Worm (Caenorhabditis elegans): Measurements from ENCODE around the gene abu-10.

abu-10 gene

DNA sequence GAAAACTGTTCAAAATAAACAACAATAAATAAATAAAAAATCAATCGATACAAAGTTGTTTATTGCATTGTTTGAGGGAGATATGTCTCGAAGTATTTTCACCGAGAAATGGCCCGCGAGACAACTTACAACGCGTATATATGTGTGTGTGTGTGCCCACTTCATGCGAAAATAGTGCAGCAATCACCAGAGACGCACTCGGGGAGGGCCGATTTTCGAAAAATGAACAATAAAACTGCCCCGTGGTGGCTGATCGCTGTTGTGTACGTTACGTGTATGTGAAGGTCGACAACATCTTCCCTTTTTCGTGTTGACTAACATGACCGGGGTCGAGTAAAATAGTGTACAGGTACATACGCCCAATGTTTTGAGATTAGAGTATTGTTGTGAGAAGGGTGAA is 9.5 kb upstream of the abu-10 start (continued):
- no peak for TF ChIP-seq ets-5 (GFP tag; IDR thresholded peaks at IDR 0.05)
- peak in 2 of 3 experiments; percentile 1 to 20 for TF ChIP-seq ceh-82 (tag; optimal IDR thresholded peaks at IDR 0.05)
- peak; percentile 96 for TF ChIP-seq nhr-85 (tag)
- peak; percentile 78 for TF ChIP-seq ama-1 (optimal IDR thresholded peaks at IDR 0.05)
- peak; percentile 28 for TF ChIP-seq zip-4 (GFP tag; optimal IDR thresholded peaks at IDR 0.05)
- no peak for TF ChIP-seq nhr-28 (tag; optimal IDR thresholded peaks at IDR 0.05)
- TF ChIP-seq F16B12.6 (tag; optimal IDR thresholded peaks at IDR 0.05) = no peak
- TF ChIP-seq tlp-1 (tag; optimal IDR thresholded peaks at IDR 0.05) = no peak
- no peak for TF ChIP-seq lin-13 (GFP tag; optimal IDR thresholded peaks at IDR 0.05)
- TF ChIP-seq irx-1 (tag; optimal IDR thresholded peaks at IDR 0.05) = peak; percentile 65
- peak; percentile 46 to 47 for TF ChIP-seq lsy-2 (tag; optimal IDR thresholded peaks at IDR 0.05)
- TF ChIP-seq nhr-237 (tag; optimal IDR thresholded peaks at IDR 0.05) = no peak
- TF ChIP-seq egl-27 (tag; optimal IDR thresholded peaks at IDR 0.05) = no peak
- peak in 2 of 3 experiments; percentile 2 to 18 for TF ChIP-seq dpl-1 (GFP tag; optimal IDR thresholded peaks at IDR 0.05)
- TF ChIP-seq skn-1 (tag; optimal IDR thresholded peaks at IDR 0.05) = no peak
- TF ChIP-seq snu-23 (GFP tag; optimal IDR thresholded peaks at IDR 0.05) = peak; percentile 88
- no peak for TF ChIP-seq nhr-11 (tag; optimal IDR thresholded peaks at IDR 0.05)
- TF ChIP-seq unc-86 (tag; optimal IDR thresholded peaks at IDR 0.05) = no peak
- no peak for TF ChIP-seq isw-1 (GFP tag; IDR thresholded peaks at IDR 0.05)
- TF ChIP-seq alr-1 (tag; optimal IDR thresholded peaks at IDR 0.05; ENCODE audit: borderline replicate concordance) = no peak
- no peak for TF ChIP-seq ceh-90 (tag; optimal IDR thresholded peaks at IDR 0.05)
- TF ChIP-seq nhr-90 (tag; optimal IDR thresholded peaks at IDR 0.05; ENCODE audit: poor library complexity) = peak; percentile 90
- TF ChIP-seq ztf-11 (tag; optimal IDR thresholded peaks at IDR 0.05) = no peak
- TF ChIP-seq lin-15B (tag; optimal IDR thresholded peaks at IDR 0.05) = no peak
- no peak for TF ChIP-seq hpl-2 (GFP tag; optimal IDR thresholded peaks at IDR 0.05)
- TF ChIP-seq vab-15 (tag; optimal IDR thresholded peaks at IDR 0.05) = peak; percentile 41
- TF ChIP-seq sox-4 (tag; optimal IDR thresholded peaks at IDR 0.05) = no peak
- TF ChIP-seq lir-3 (tag; optimal IDR thresholded peaks at IDR 0.05; ENCODE audit: poor library complexity) = peak; percentile 56
- no peak for TF ChIP-seq C34B4.2 (tag; optimal IDR thresholded peaks at IDR 0.05)
- TF ChIP-seq C04F5.9 (tag; optimal IDR thresholded peaks at IDR 0.05) = no peak
- no peak for TF ChIP-seq mef-2 (tag; optimal IDR thresholded peaks at IDR 0.05)
- peak; percentile 73 for TF ChIP-seq grh-1 (GFP tag; IDR thresholded peaks at IDR 0.05)
- TF ChIP-seq unc-130 (tag; optimal IDR thresholded peaks at IDR 0.05) = peak; percentile 29
- TF ChIP-seq ceh-88 (GFP tag; IDR thresholded peaks at IDR 0.05) = peak; percentile 44; the same call in 1 of the 2 replicates
- peak; percentile 39 for TF ChIP-seq rnt-1 (tag; optimal IDR thresholded peaks at IDR 0.05)
- no peak for TF ChIP-seq zag-1 (tag; optimal IDR thresholded peaks at IDR 0.05)
- TF ChIP-seq pax-3 (tag; optimal IDR thresholded peaks at IDR 0.05) = no peak
- TF ChIP-seq lin-35 (GFP tag; optimal IDR thresholded peaks at IDR 0.05) = peak; percentile 22 to 70

DNA sequence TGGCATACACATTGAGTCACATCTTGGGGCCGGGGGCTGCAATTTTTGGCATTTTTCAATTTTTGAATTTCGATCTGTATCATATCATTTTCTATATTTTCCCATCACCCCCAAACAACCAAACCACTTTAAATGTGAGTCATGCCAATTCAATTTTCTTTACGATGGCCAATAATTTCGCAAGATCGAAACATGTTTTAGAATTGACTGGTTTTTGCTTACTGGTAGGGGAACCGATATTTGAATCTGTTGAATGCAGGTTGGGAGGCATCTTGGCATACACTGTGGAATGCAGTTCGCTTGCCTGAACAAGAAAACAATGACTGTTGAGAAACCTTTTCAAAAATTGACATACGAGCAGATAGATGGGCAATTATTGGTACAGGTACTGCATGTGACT is 6.9 kb upstream of the abu-10 start:
- TF ChIP-seq fkh-4 (tag; optimal IDR thresholded peaks at IDR 0.05; ENCODE audit: borderline replicate concordance) = no peak
- no peak for TF ChIP-seq fos-1 (tag; optimal IDR thresholded peaks at IDR 0.05)
- TF ChIP-seq efl-1 (optimal IDR thresholded peaks at IDR 0.05) = no peak
- TF ChIP-seq efl-1 (GFP tag; optimal IDR thresholded peaks at IDR 0.05 in 1 of 2) = peak in 1 of 2 experiments; percentile 71
- TF ChIP-seq sptf-1 (tag; optimal IDR thresholded peaks at IDR 0.05) = no peak
- TF ChIP-seq ceh-82 (tag; optimal IDR thresholded peaks at IDR 0.05) = no peak

- TF ChIP-seq lin-15B (tag; optimal IDR thresholded peaks at IDR 0.05) (no peak), pax-3 (tag; optimal IDR thresholded peaks at IDR 0.05) (no peak), F16B12.6 (tag; optimal IDR thresholded peaks at IDR 0.05) (no peak)
Observed at ce11 chrX:3792715-3793114, 5.3 kb upstream of the abu-10 start, which contains the start of gene idpp-5. Gene idpp-5, minus strand, starts transcription at chrX:3792815.
